Worm (Caenorhabditis elegans): ENCODE results near the gene gpa-6.

DNA sequence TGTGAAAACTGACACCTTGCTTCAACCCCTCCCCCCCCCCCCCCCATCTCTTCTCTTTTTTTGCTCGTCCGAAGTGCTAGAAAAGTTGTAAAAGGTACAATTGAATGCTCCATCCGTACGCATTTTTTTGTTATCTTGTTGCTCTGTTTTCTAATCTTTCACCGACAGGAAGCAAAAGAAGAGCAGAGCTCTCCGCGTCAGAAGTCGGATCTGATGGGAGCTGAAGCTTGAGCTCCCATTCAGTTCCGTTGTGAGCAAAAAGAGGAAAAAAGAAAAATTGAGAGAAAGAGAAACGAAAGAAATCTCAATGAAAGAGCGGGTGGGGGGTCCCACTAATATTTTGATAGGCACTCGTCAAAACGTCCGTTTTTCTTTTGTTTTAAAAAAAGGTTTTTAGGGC is 15.9 kb downstream of the gpa-6 start:
- no peak for TF ChIP-seq ceh-9 (tag; optimal IDR thresholded peaks at IDR 0.05)
- peak; percentile 3 for TF ChIP-seq unc-55 (GFP tag; optimal IDR thresholded peaks at IDR 0.05)
- no peak for TF ChIP-seq sox-4 (tag; optimal IDR thresholded peaks at IDR 0.05)
- TF ChIP-seq ets-4 (tag; optimal IDR thresholded peaks at IDR 0.05): no peak
- TF ChIP-seq pat-9 (tag; optimal IDR thresholded peaks at IDR 0.05): no peak
- TF ChIP-seq ama-1 (optimal IDR thresholded peaks at IDR 0.05): no peak
- no peak for TF ChIP-seq dmd-4 (tag; optimal IDR thresholded peaks at IDR 0.05; ENCODE audit: borderline replicate concordance)
- no peak for TF ChIP-seq ztf-16 (tag; optimal IDR thresholded peaks at IDR 0.05)
- TF ChIP-seq nhr-232 (tag; optimal IDR thresholded peaks at IDR 0.05): no peak

Measured in whole organism, late embryonic.